Worm (Caenorhabditis elegans) whole organism, young adult: ENCODE data around the gene actl-1.

Experiments
- F57A8.1 ChIP-seq: fragments of 200-800 bp; sonication (Bioruptor generic); optimal IDR thresholded peaks from 2 replicates; lab custom pipeline; 2018; ENCODE audit warnings: mild to moderate bottlenecking, missing genetic modification characterization, moderate library complexity, missing compliant biosample characterization
- dpl-1 ChIP-seq: fragments of 150-350 bp; optimal IDR thresholded peaks from 2 replicates; lab custom pipeline; 2014; ENCODE audit warnings: missing biosample characterization, missing genetic modification reagents, missing genetic modification characterization
- lin-54 ChIP-seq: fragments of 200-800 bp; sonication (Bioruptor generic); optimal IDR thresholded peaks from 2 replicates; lab custom pipeline; 2018; ENCODE audit warnings: mild to moderate bottlenecking, missing genetic modification characterization, missing compliant biosample characterization
- madf-8 ChIP-seq: fragments of 200-800 bp; sonication (Bioruptor generic); conservative IDR thresholded peaks from 2 replicates; pipeline ENCODE4 v1.3.6; 2022; ENCODE audit warnings: missing genetic modification reagents, missing genetic modification characterization, missing compliant biosample characterization
- snpc-3.4 ChIP-seq: sonication (generic microtip); optimal IDR thresholded peaks from 2 replicates; lab custom pipeline; 2017; ENCODE audit warnings: missing genetic modification characterization, mild to moderate bottlenecking, missing compliant biosample characterization, antibody characterized with exemption, moderate library complexity, missing genotype, missing genetic modification reagents

- TF ChIP-seq dpl-1 = no peak
- TF ChIP-seq F57A8.1 (GFP tag; lab: Kevin White, UChicago) = no peak
- TF ChIP-seq lin-54 (GFP tag; lab: Kevin White, UChicago) = no peak
- no peak for TF ChIP-seq madf-8 (GFP tag; lab: Robert Waterston, UW)
- no peak for TF ChIP-seq snpc-3.4
These were observed 31.1 kb downstream of the actl-1 start, which contains the start of gene C15B12.9 for ce11 chrX:6468499-6468898.
